Worm (Caenorhabditis elegans): Measurements from ENCODE around the gene hcp-1.

hcp-1 gene

DNA sequence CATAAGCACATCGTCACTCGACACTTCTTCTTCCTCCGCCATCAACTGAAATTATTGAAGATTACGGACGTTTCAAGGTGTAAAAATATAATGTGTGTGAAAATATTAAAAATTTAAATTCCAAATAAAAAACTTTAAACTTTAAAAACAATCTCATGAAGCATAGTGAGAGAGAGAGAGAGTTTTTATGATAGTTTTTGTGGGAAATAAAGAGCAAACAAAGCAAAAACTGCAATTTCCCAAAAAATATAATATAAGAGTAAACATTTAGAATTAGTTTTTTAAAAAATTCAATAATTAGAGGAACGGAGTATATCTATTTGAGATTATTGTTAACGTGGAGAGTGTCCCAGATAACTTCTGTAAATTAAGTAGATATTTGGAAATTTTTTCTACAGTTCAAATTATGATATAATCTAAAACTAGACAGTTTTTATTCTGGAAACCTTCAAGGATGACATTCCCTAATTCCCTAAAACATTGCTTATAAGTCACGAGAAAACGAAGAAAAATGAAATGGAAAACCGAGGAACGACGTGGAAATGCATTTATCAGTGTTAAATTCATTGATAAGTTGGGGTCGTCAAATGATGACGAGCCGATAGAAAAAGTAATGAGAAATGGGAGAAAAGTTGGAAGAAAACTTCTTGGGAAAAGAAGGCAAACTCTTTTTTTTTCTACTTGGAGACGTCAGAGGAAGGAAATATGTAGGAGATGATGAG is 47.4 kb upstream of the hcp-1 start, which contains the start of gene dre-1 (continued):
- no peak for TF ChIP-seq lin-1 (GFP tag; IDR thresholded peaks at IDR 0.05)
- TF ChIP-seq nhr-102 (tag; optimal IDR thresholded peaks at IDR 0.05), result no peak
- TF ChIP-seq ZK337.2 (GFP tag; IDR thresholded peaks at IDR 0.05), result no peak
- TF ChIP-seq nhr-42 (GFP tag; IDR thresholded peaks at IDR 0.05), result no peak
- no peak for TF ChIP-seq zfp-2 (tag; optimal IDR thresholded peaks at IDR 0.05)
- no peak for TF ChIP-seq unc-130 (GFP tag; optimal IDR thresholded peaks at IDR 0.05)
- no peak for TF ChIP-seq madf-9 (GFP tag; conservative IDR thresholded peaks at IDR 0.05)
- no peak for TF ChIP-seq snpc-1.2 (GFP tag; IDR thresholded peaks at IDR 0.05)
- no peak for TF ChIP-seq skn-1 (tag; optimal IDR thresholded peaks at IDR 0.05)
- no peak for TF ChIP-seq ztf-11 (tag; optimal IDR thresholded peaks at IDR 0.05)
- TF ChIP-seq hlh-30 (tag; optimal IDR thresholded peaks at IDR 0.05; ENCODE audit: insufficient read depth), result peak; percentile 11
- TF ChIP-seq mxl-3 (GFP tag; optimal IDR thresholded peaks at IDR 0.05), result no peak
- no peak for TF ChIP-seq egl-43 (GFP tag; IDR thresholded peaks at IDR 0.05)
- TF ChIP-seq ama-1 (optimal IDR thresholded peaks at IDR 0.05), result no peak

DNA sequence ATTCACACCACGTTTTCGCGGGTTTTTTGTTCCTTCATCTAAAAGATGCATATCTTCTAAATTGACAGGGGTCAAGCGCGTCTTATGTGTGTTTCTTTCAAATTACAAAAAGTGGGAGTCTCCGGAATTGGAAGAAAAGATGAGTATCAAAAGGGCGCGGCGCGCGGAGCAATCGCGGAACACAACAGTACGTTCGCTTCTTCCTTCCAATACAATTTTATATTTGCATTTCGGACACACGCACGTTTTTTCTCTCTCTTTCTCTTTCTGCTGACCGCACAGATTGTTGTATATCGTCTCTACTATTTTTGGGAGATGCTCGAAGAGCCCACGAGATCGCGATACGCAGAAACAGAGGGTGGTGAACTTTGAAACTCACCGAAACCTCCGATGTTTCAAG is 45.7 kb upstream of the hcp-1 start:
- TF ChIP-seq tag-97 (GFP tag; IDR thresholded peaks at IDR 0.05) (no peak), aha-1 (tag) (peak; percentile 37), mdl-1 (tag; optimal IDR thresholded peaks at IDR 0.05) (peak in 1 of 2 experiments; percentile 8), zip-2 (tag; optimal IDR thresholded peaks at IDR 0.05) (no peak), pqm-1 (tag; optimal IDR thresholded peaks at IDR 0.05) (no peak), unc-62 (GFP tag; optimal IDR thresholded peaks at IDR 0.05 in 1 of 2) (peak in 1 of 2 experiments; percentile 95), unc-62 (tag; optimal IDR thresholded peaks at IDR 0.05) (no peak), lin-38 (GFP tag; IDR thresholded peaks at IDR 0.05) (no peak), lin-29 (GFP tag; IDR thresholded peaks at IDR 0.05) (no peak), zfp-2 (tag; optimal IDR thresholded peaks at IDR 0.05) (no peak), spr-3 (GFP tag; optimal IDR thresholded peaks at IDR 0.05) (no peak), unc-130 (GFP tag; optimal IDR thresholded peaks at IDR 0.05) (no peak), dve-1 (tag; optimal IDR thresholded peaks at IDR 0.05; ENCODE audit: insufficient read depth) (peak; percentile 22), ztf-7 (tag; optimal IDR thresholded peaks at IDR 0.05) (no peak), ceh-62 (tag; optimal IDR thresholded peaks at IDR 0.05) (no peak)

DNA sequence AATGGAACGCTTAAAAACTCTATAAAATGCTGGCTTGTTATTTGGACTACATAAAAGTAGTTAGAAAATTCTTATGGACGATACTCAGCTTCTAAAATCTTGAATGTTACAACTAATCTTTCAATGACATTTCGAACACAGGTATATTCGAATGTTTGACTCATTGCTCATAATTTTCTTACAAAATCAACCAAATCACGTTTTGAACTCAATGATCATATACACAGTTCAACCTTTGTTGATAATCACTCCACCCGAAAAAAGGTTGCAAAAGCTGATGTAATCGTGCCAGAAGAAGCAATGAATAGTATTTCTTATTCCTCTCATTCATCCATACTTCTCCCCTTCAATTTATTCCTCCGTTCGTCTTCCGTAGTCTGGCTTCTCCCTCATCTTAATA is 44.8 kb upstream of the hcp-1 start, which contains the start of gene K04A8.20:
K04A8.20 (plus strand) TSS at position 301 of the 400 bp plus-strand sequence.
- TF ChIP-seq dve-1 (tag; optimal IDR thresholded peaks at IDR 0.05; ENCODE audit: insufficient read depth) (peak; percentile 2), saeg-2 (GFP tag; IDR thresholded peaks at IDR 0.05) (no peak)

DNA sequence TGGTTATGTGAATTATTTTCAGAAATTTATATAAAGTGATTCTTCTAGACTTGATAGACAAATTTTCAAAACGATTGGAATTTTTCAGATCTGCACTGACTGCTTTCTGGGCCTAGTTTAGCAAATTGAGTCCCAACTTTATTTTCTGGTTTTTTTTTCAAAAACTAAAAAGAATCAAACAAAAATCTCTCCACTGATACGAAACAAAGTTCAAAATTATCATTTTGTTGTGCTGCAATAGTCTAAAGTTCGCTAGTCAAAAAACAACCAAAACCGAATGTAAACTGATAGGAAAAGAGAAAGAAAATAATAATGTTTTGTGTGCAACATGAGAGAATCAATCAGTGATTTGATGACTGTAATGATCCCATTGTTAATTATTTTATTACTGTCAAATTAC is 44.1 kb upstream of the hcp-1 start, which contains the start of gene lipl-4:
lipl-4 (plus strand) TSS at position 301 of the 400 bp plus-strand sequence.
- peak; percentile 1 for TF ChIP-seq dve-1 (tag; optimal IDR thresholded peaks at IDR 0.05; ENCODE audit: insufficient read depth)
- no peak for TF ChIP-seq hif-1 (tag; optimal IDR thresholded peaks at IDR 0.05)
- no peak for TF ChIP-seq daf-16 (GFP tag; optimal IDR thresholded peaks at IDR 0.05)
- peak; percentile 53 for TF ChIP-seq daf-16 (tag; optimal IDR thresholded peaks at IDR 0.05)
- no peak for TF ChIP-seq lim-7 (GFP tag; IDR thresholded peaks at IDR 0.05)

DNA sequence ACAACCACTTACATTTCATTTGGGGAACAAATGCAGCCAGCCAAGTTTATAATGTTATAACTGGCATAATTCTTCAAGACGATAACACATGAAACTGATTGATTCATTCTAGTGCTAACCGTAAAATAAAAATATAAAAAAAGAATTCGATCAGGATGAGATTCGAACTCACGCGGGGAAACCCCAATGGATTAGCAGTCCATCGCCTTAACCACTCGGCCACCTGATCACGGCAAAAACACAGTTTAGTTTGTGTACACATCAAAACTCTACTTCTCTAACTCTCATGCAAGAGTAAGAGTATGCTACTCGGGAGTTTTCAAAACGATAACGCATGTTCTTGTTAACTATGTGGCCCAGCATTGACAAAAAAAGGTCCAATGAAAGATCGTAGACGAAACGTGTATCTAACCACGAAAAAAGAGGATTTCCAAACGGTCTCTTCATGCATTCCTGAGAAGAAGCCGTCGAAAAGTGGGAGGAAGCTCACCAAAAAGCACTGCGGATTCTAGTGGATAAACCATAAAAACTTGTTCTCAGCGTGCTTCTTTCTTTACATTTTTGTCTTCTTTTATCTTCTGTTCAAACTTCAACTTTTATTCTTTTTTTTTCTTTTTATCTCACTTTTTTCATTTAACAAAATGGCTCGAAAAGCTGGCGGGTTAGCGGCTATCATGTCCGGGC is 42.1 kb upstream of the hcp-1 start, which contains the start of gene twk-10:
twk-10 (plus strand) TSS at position 634 of the 684 bp plus-strand sequence.
- TF ChIP-seq mes-2 (tag; optimal IDR thresholded peaks at IDR 0.05; ENCODE audit: poor library complexity, severe bottlenecking) (no peak), nhr-6 (tag; optimal IDR thresholded peaks at IDR 0.05) (no peak), nhr-11 (tag; optimal IDR thresholded peaks at IDR 0.05) (no peak), mdt-29 (GFP tag; IDR thresholded peaks at IDR 0.05) (peak; percentile 64; the same call in 1 of the 2 replicates), aly-2 (tag; optimal IDR thresholded peaks at IDR 0.05) (no peak), zip-2 (tag; optimal IDR thresholded peaks at IDR 0.05) (no peak), ceh-28 (tag; optimal IDR thresholded peaks at IDR 0.05) (no peak), dmd-8 (GFP tag; IDR thresholded peaks at IDR 0.05) (peak; percentile 76; the same call in 1 of the 2 replicates), rbr-2 (tag; optimal IDR thresholded peaks at IDR 0.05) (peak; percentile 9), nhr-111 (GFP tag; optimal IDR thresholded peaks at IDR 0.05) (peak; percentile 21), daf-19 (GFP tag; conservative IDR thresholded peaks at IDR 0.05) (0 out of 2 replicates have a peak, but pooled peaks have one; percentile 63), vab-7 (GFP tag; IDR thresholded peaks at IDR 0.05) (peak; percentile 78), madf-9 (GFP tag; conservative IDR thresholded peaks at IDR 0.05) (peak; percentile 75; the same call in 1 of the 2 replicates), tra-1 (GFP tag; IDR thresholded peaks at IDR 0.05) (peak; percentile 83)

Data from whole organism, L4 larva.